Worm (Caenorhabditis elegans) whole organism, young adult: Measurements from ENCODE around the gene K02D10.2.

Experiments used
- B0035.1 ChIP-seq: sonication (generic microtip); optimal IDR thresholded peaks from 2 replicates; lab custom pipeline; 2016; ENCODE audit warnings: missing genetic modification characterization, mild to moderate bottlenecking, missing compliant biosample characterization, missing genotype, missing genetic modification reagents
- B0336.3 ChIP-seq: fragments of 200-800 bp; sonication (Bioruptor generic); IDR thresholded peaks from 2 replicates; pipeline ENCODE4 v1.3.6; 2022; ENCODE audit warnings: missing genetic modification characterization, missing compliant biosample characterization
- F33H1.4 ChIP-seq: fragments of 200-800 bp; sonication (Bioruptor generic); IDR thresholded peaks from 2 replicates; pipeline ENCODE4 v1.3.6; 2022; ENCODE audit warnings: missing genetic modification reagents, missing genetic modification characterization, missing compliant biosample characterization
- F49E8.2 ChIP-seq: sonication (generic microtip); optimal IDR thresholded peaks from 3 replicates; lab custom pipeline; 2017; ENCODE audit warnings: missing genetic modification characterization, mild to moderate bottlenecking, missing compliant biosample characterization, antibody characterized with exemption, moderate library complexity; ENCODE audit not compliant: insufficient read depth
- K12H6.12 ChIP-seq: fragments of 200-800 bp; sonication (Bioruptor generic); optimal IDR thresholded peaks from 2 replicates; lab custom pipeline; 2018; ENCODE audit warnings: mild to moderate bottlenecking, missing genetic modification characterization, missing compliant biosample characterization
- Y53G8AR.9 ChIP-seq: fragments of 200-800 bp; sonication (Bioruptor generic); conservative IDR thresholded peaks from 2 replicates; pipeline ENCODE4 v1.3.6; 2022; ENCODE audit warnings: missing genetic modification reagents, missing genetic modification characterization, missing compliant biosample characterization
- Y95B8A.8 ChIP-seq: fragments of 200-800 bp; sonication (Bioruptor generic); IDR thresholded peaks from 2 replicates; pipeline ENCODE4 v1.3.6; 2022; ENCODE audit warnings: missing genetic modification reagents, missing genetic modification characterization, missing compliant biosample characterization
- ZK185.1 ChIP-seq: sonication (generic microtip); optimal IDR thresholded peaks from 2 replicates; lab custom pipeline; 2016; ENCODE audit warnings: mild to moderate bottlenecking, missing genetic modification characterization, missing compliant biosample characterization; ENCODE audit not compliant: poor library complexity, severe bottlenecking
- akir-1 ChIP-seq: fragments of 200-800 bp; sonication (Bioruptor generic); optimal IDR thresholded peaks from 2 replicates; lab custom pipeline; 2018; ENCODE audit warnings: mild to moderate bottlenecking, missing genetic modification characterization, moderate library complexity, missing compliant biosample characterization
- ama-1 ChIP-seq, 3 experiments: fragments of 150-350 bp in 1 of 3; sonication (generic microtip) in 2 of 3; optimal IDR thresholded peaks; 2 replicates each; lab custom pipeline; 2014 to 2018; ENCODE audit warnings: missing biosample characterization in 2 of 3, missing genetic modification characterization in 2 of 3, missing genetic modification reagents in 2 of 3
- aptf-3 ChIP-seq: fragments of 200-800 bp; sonication (Bioruptor generic); IDR thresholded peaks from 2 replicates; pipeline ENCODE4 v1.3.6; 2022; ENCODE audit warnings: missing genetic modification characterization, missing compliant biosample characterization
- atf-7 ChIP-seq: sonication (generic microtip); optimal IDR thresholded peaks from 2 replicates; lab custom pipeline; 2017; ENCODE audit warnings: mild to moderate bottlenecking, missing genetic modification characterization, missing compliant biosample characterization
- athp-1 ChIP-seq: sonication (generic microtip); optimal IDR thresholded peaks from 2 replicates; lab custom pipeline; 2017; ENCODE audit warnings: mild to moderate bottlenecking, missing genetic modification characterization, missing compliant biosample characterization
- attf-3 ChIP-seq: fragments of 200-800 bp; sonication (Bioruptor generic); conservative IDR thresholded peaks from 2 replicates; pipeline ENCODE4 v1.3.6; 2022; ENCODE audit warnings: missing genetic modification reagents, missing genetic modification characterization, missing compliant biosample characterization
- bed-2 ChIP-seq: fragments of 200-800 bp; sonication (Bioruptor generic); IDR thresholded peaks from 2 replicates; pipeline ENCODE4 v1.3.6; 2022; ENCODE audit warnings: missing genetic modification reagents, missing genetic modification characterization, missing compliant biosample characterization
- ccch-3 ChIP-seq: fragments of 200-800 bp; sonication (Bioruptor generic); optimal IDR thresholded peaks from 2 replicates; lab custom pipeline; 2018; ENCODE audit warnings: mild to moderate bottlenecking, missing genetic modification characterization, missing compliant biosample characterization
- cebp-2 ChIP-seq: fragments of 200-800 bp; sonication (Bioruptor generic); IDR thresholded peaks from 2 replicates; pipeline ENCODE4 v1.3.6; 2022; ENCODE audit warnings: missing genetic modification characterization, missing compliant biosample characterization
- ceh-100 ChIP-seq: fragments of 200-800 bp; sonication (Bioruptor generic); IDR thresholded peaks from 2 replicates; pipeline ENCODE4 v1.3.6; 2022; ENCODE audit warnings: missing genetic modification reagents, missing genetic modification characterization, missing compliant biosample characterization
- ceh-27 ChIP-seq: fragments of 200-800 bp; sonication (Bioruptor generic); optimal IDR thresholded peaks from 2 replicates; lab custom pipeline; 2018; ENCODE audit warnings: mild to moderate bottlenecking, missing genetic modification characterization, moderate library complexity, missing compliant biosample characterization
- ceh-40 ChIP-seq: fragments of 200-800 bp; sonication (Bioruptor generic); IDR thresholded peaks from 2 replicates; pipeline ENCODE4 v1.3.6; 2022; ENCODE audit warnings: missing genetic modification characterization, missing compliant biosample characterization
- ceh-58 ChIP-seq: fragments of 200-800 bp; sonication (Bioruptor generic); IDR thresholded peaks from 2 replicates; pipeline ENCODE4 v1.3.6; 2022; ENCODE audit warnings: missing genetic modification characterization, missing compliant biosample characterization
- ceh-79 ChIP-seq: sonication (generic microtip); optimal IDR thresholded peaks from 2 replicates; lab custom pipeline; 2017; ENCODE audit warnings: mild to moderate bottlenecking, missing genetic modification characterization, missing compliant biosample characterization
- ceh-91 ChIP-seq: fragments of 200-800 bp; sonication (Bioruptor generic); IDR thresholded peaks from 2 replicates; pipeline ENCODE4 v1.3.6; 2022; ENCODE audit warnings: missing genetic modification reagents, missing genetic modification characterization, missing compliant biosample characterization
- die-1 ChIP-seq: sonication (generic microtip); optimal IDR thresholded peaks from 2 replicates; lab custom pipeline; 2016; ENCODE audit warnings: missing genotype, mild to moderate bottlenecking, missing genetic modification characterization, missing compliant biosample characterization
- dox-1 ChIP-seq: fragments of 200-800 bp; sonication (Bioruptor generic); IDR thresholded peaks from 2 replicates; pipeline ENCODE4 v1.3.6; 2022; ENCODE audit warnings: missing genetic modification reagents, missing genetic modification characterization, missing compliant biosample characterization
- efl-1 ChIP-seq: fragments of 150-350 bp; optimal IDR thresholded peaks from 2 replicates; lab custom pipeline; 2014; ENCODE audit warnings: missing biosample characterization, missing genetic modification reagents, missing genetic modification characterization
- egl-44 ChIP-seq: fragments of 200-800 bp; sonication (Bioruptor generic); IDR thresholded peaks from 2 replicates; pipeline ENCODE4 v1.3.6; 2022; ENCODE audit warnings: missing genetic modification reagents, missing genetic modification characterization, missing compliant biosample characterization
- ets-4 ChIP-seq: fragments of 200-800 bp; sonication (Bioruptor generic); optimal IDR thresholded peaks from 2 replicates; lab custom pipeline; 2018; ENCODE audit warnings: mild to moderate bottlenecking, missing genetic modification characterization, missing compliant biosample characterization
- let-607 ChIP-seq, 2 experiments: fragments of 200-800 bp in 1 of 2; sonication (Bioruptor generic) in 1 of 2; sonication (generic microtip) in 1 of 2; optimal IDR thresholded peaks; 2 replicates each; lab custom pipeline; 2016 to 2018; ENCODE audit warnings: mild to moderate bottlenecking in 2 of 2, missing compliant biosample characterization in 2 of 2, missing genetic modification characterization in 2 of 2, moderate library complexity in 2 of 2, missing genotype in 1 of 2
- lin-26 ChIP-seq: fragments of 200-800 bp; sonication (Bioruptor generic); IDR thresholded peaks from 2 replicates; pipeline ENCODE4 v1.3.6; 2022; ENCODE audit warnings: missing genetic modification reagents, missing genetic modification characterization, missing compliant biosample characterization
- lin-35 ChIP-seq, 3 experiments: fragments of 150-350 bp in 2 of 3; sonication (generic microtip) in 1 of 3; optimal IDR thresholded peaks; 2 replicates each; lab custom pipeline; 2014 to 2018; ENCODE audit warnings: missing biosample characterization in 3 of 3, missing genetic modification characterization in 3 of 3, missing genetic modification reagents in 3 of 3
- lir-1 ChIP-seq: fragments of 200-800 bp; sonication (Bioruptor generic); conservative IDR thresholded peaks from 2 replicates; pipeline ENCODE4 v1.3.6; 2022; ENCODE audit warnings: missing genetic modification reagents, missing genetic modification characterization, missing compliant biosample characterization
- lsl-1 ChIP-seq: fragments of 200-800 bp; sonication (Bioruptor generic); optimal IDR thresholded peaks from 2 replicates; lab custom pipeline; 2018; ENCODE audit warnings: mild to moderate bottlenecking, missing genetic modification characterization, moderate library complexity, missing compliant biosample characterization
- madf-3 ChIP-seq: fragments of 200-800 bp; sonication (Bioruptor generic); IDR thresholded peaks from 2 replicates; pipeline ENCODE4 v1.3.6; 2022; ENCODE audit warnings: missing genetic modification reagents, missing genetic modification characterization, missing compliant biosample characterization
- madf-6 ChIP-seq: fragments of 200-800 bp; sonication (Bioruptor generic); IDR thresholded peaks from 2 replicates; pipeline ENCODE4 v1.3.6; 2022; ENCODE audit warnings: missing genetic modification reagents, missing genetic modification characterization, missing compliant biosample characterization
- mes-4 ChIP-seq: sonication (generic microtip); optimal IDR thresholded peaks from 2 replicates; lab custom pipeline; 2016; ENCODE audit warnings: missing genotype, missing genetic modification characterization, missing compliant biosample characterization
- mxl-1 ChIP-seq: sonication (generic microtip); optimal IDR thresholded peaks from 2 replicates; lab custom pipeline; 2016; ENCODE audit warnings: missing genetic modification characterization, missing compliant biosample characterization
- nfya-1 ChIP-seq: sonication (generic microtip); optimal IDR thresholded peaks from 2 replicates; lab custom pipeline; 2017; ENCODE audit warnings: antibody characterized with exemption, missing compliant biosample characterization, missing genetic modification characterization, borderline replicate concordance; ENCODE audit not compliant: insufficient read depth
- nhr-179 ChIP-seq: sonication (generic microtip); optimal IDR thresholded peaks from 2 replicates; lab custom pipeline; 2016; ENCODE audit warnings: mild to moderate bottlenecking, missing genetic modification characterization, missing compliant biosample characterization
- nhr-90 ChIP-seq: sonication (generic microtip); optimal IDR thresholded peaks from 2 replicates; lab custom pipeline; 2016; ENCODE audit warnings: missing genotype, mild to moderate bottlenecking, missing genetic modification characterization, missing compliant biosample characterization
- rcor-1 ChIP-seq: fragments of 200-800 bp; sonication (Bioruptor generic); IDR thresholded peaks from 2 replicates; pipeline ENCODE4 v1.3.6; 2022; ENCODE audit warnings: missing genetic modification reagents, missing genetic modification characterization, missing compliant biosample characterization
- repo-1 ChIP-seq: sonication (generic microtip); optimal IDR thresholded peaks from 2 replicates; lab custom pipeline; 2017; ENCODE audit warnings: mild to moderate bottlenecking, missing genetic modification characterization, missing compliant biosample characterization
- sdz-38 ChIP-seq: sonication (generic microtip); optimal IDR thresholded peaks from 2 replicates; lab custom pipeline; 2016; ENCODE audit warnings: missing genotype, missing genetic modification characterization, missing compliant biosample characterization
- sea-2 ChIP-seq: fragments of 200-800 bp; sonication (Bioruptor generic); IDR thresholded peaks from 2 replicates; pipeline ENCODE4 v1.3.6; 2022; ENCODE audit warnings: missing genetic modification characterization, missing compliant biosample characterization
- snpc-1.1 ChIP-seq: sonication (generic microtip); optimal IDR thresholded peaks from 2 replicates; lab custom pipeline; 2017; ENCODE audit warnings: missing genetic modification characterization, mild to moderate bottlenecking, missing compliant biosample characterization, antibody characterized with exemption, moderate library complexity, missing genotype, missing genetic modification reagents; ENCODE audit not compliant: insufficient read depth
- sptf-2 ChIP-seq: fragments of 200-800 bp; sonication (Bioruptor generic); optimal IDR thresholded peaks from 2 replicates; lab custom pipeline; 2018; ENCODE audit warnings: mild to moderate bottlenecking, missing genetic modification characterization, missing compliant biosample characterization
- tbp1 ChIP-seq: fragments of 200-800 bp; sonication (Bioruptor generic); optimal IDR thresholded peaks from 2 replicates; lab custom pipeline; 2018; ENCODE audit warnings: mild to moderate bottlenecking, missing genetic modification characterization, missing compliant biosample characterization
- unc-62 ChIP-seq: fragments of 150-350 bp; optimal IDR thresholded peaks from 2 replicates; lab custom pipeline; 2014; ENCODE audit warnings: missing biosample characterization, missing genetic modification reagents, missing genetic modification characterization
- zim-3 ChIP-seq: sonication (generic microtip); optimal IDR thresholded peaks from 2 replicates; lab custom pipeline; 2017; ENCODE audit warnings: mild to moderate bottlenecking, missing genetic modification characterization, moderate library complexity, missing compliant biosample characterization

Gene K02D10.2

ce11 chrIII:8749487-8749886, 21.6 kb downstream of the K02D10.2 start, which contains the start of gene sma-2 (continued):
- no peak for TF ChIP-seq madf-3 (GFP tag; lab: Robert Waterston, UW)
- no peak for TF ChIP-seq ceh-91 (GFP tag; lab: Robert Waterston, UW)
- TF ChIP-seq ama-1 (optimal IDR thresholded peaks at IDR 0.05; lab: Kevin White, UChicago), result no peak
- no peak for TF ChIP-seq ama-1 (GFP tag; optimal IDR thresholded peaks at IDR 0.05; lab: Kevin White, UChicago)
- TF ChIP-seq athp-1, result no peak
- TF ChIP-seq lir-1 (GFP tag; lab: Robert Waterston, UW), result 0 out of 2 replicates have a peak, but pooled peaks have one; percentile 6
- TF ChIP-seq sptf-2 (GFP tag; lab: Kevin White, UChicago), result no peak
- TF ChIP-seq ceh-79 (tag; lab: Kevin White, UChicago), result no peak
- TF ChIP-seq egl-44 (GFP tag; lab: Robert Waterston, UW), result no peak
- TF ChIP-seq Y95B8A.8 (GFP tag; lab: Robert Waterston, UW), result no peak
- TF ChIP-seq F33H1.4 (GFP tag; lab: Robert Waterston, UW), result no peak
- peak; percentile 33 for TF ChIP-seq ZK185.1
- TF ChIP-seq aptf-3 (GFP tag; lab: Robert Waterston, UW), result no peak
- TF ChIP-seq B0035.1 (tag; lab: Kevin White, UChicago), result no peak
- TF ChIP-seq sdz-38 (tag; lab: Kevin White, UChicago), result no peak
- no peak for TF ChIP-seq zim-3 (tag; lab: Kevin White, UChicago)
- no peak for TF ChIP-seq snpc-1.1 (tag; lab: Kevin White, UChicago)
- peak; percentile 24 to 30 for TF ChIP-seq let-607 (tag; optimal IDR thresholded peaks at IDR 0.05; lab: Kevin White, UChicago)
- no peak for TF ChIP-seq ceh-100 (GFP tag; lab: Robert Waterston, UW)
- TF ChIP-seq akir-1, result no peak
- no peak for TF ChIP-seq ceh-58 (GFP tag; lab: Robert Waterston, UW)
- no peak for TF ChIP-seq rcor-1 (GFP tag; lab: Robert Waterston, UW)
- no peak for TF ChIP-seq cebp-2
- peak; percentile 18 for TF ChIP-seq ets-4 (GFP tag; lab: Kevin White, UChicago)
- no peak for TF ChIP-seq repo-1 (tag; lab: Kevin White, UChicago)
- TF ChIP-seq B0336.3 (GFP tag; lab: Robert Waterston, UW), result peak; percentile 44; the same call in 1 of the 2 replicates
- no peak for TF ChIP-seq Y53G8AR.9 (GFP tag; lab: Robert Waterston, UW)
- TF ChIP-seq dox-1 (GFP tag; lab: Robert Waterston, UW), result no peak; the same call in 1 of the 2 replicates
- no peak for TF ChIP-seq nfya-1 (tag; lab: Kevin White, UChicago)
- TF ChIP-seq lin-26 (GFP tag; lab: Robert Waterston, UW), result no peak
- TF ChIP-seq K12H6.12, result no peak
- TF ChIP-seq ccch-3 (GFP tag; lab: Kevin White, UChicago), result no peak
- no peak for TF ChIP-seq attf-3 (GFP tag; lab: Robert Waterston, UW)
- no peak for TF ChIP-seq sea-2
- TF ChIP-seq mxl-1 (tag; lab: Kevin White, UChicago), result no peak
- no peak for TF ChIP-seq ceh-27 (GFP tag; lab: Kevin White, UChicago)
- TF ChIP-seq mes-4 (tag; lab: Kevin White, UChicago), result no peak
- TF ChIP-seq atf-7 (tag; lab: Kevin White, UChicago), result peak; percentile 68
- no peak for TF ChIP-seq lin-35 (GFP tag; optimal IDR thresholded peaks at IDR 0.05; lab: Kevin White, UChicago)
- peak; percentile 7 for TF ChIP-seq nhr-90 (tag; lab: Kevin White, UChicago)
- no peak for TF ChIP-seq die-1 (tag; lab: Kevin White, UChicago)
- no peak for TF ChIP-seq efl-1 (GFP tag; lab: Kevin White, UChicago)
- TF ChIP-seq tbp1 (GFP tag; lab: Kevin White, UChicago), result peak; percentile 36
- TF ChIP-seq bed-2 (GFP tag; lab: Robert Waterston, UW), result no peak
- no peak for TF ChIP-seq lsl-1 (GFP tag; lab: Kevin White, UChicago)
- no peak for TF ChIP-seq F49E8.2 (tag; lab: Kevin White, UChicago)
- no peak for TF ChIP-seq ceh-40
- no peak for TF ChIP-seq madf-6
- no peak for TF ChIP-seq unc-62 (GFP tag; lab: Kevin White, UChicago)
- TF ChIP-seq nhr-179 (tag; lab: Kevin White, UChicago), result no peak
